Fruit fly (Drosophila melanogaster) whole organism, embryonic: ENCODE measurements around the gene Pop5.

Source experiments
- C15 ChIP-seq: fragments of 200-800 bp; sonication (Bioruptor generic); IDR thresholded peaks from 3 replicates; pipeline ENCODE4 v1.3.6; 2022; ENCODE audit warnings: missing biosample characterization, missing genetic modification characterization
- CG10431 ChIP-seq: fragments of 200-800 bp; sonication (Bioruptor generic); optimal IDR thresholded peaks from 3 replicates; lab custom pipeline; 2018; ENCODE audit warnings: missing biosample characterization, mild to moderate bottlenecking, missing genetic modification characterization
- CG10543 ChIP-seq: fragments of 200-800 bp; sonication (Bioruptor generic); optimal IDR thresholded peaks from 3 replicates; lab custom pipeline; 2017; ENCODE audit warnings: missing biosample characterization, mild to moderate bottlenecking, missing genetic modification characterization, moderate library complexity
- CG11695 ChIP-seq: fragments of 200-800 bp; sonication (Bioruptor generic); IDR thresholded peaks from 3 replicates; pipeline ENCODE4 v1.3.6; 2022; ENCODE audit warnings: missing biosample characterization, missing genetic modification characterization
- CG11696 ChIP-seq: fragments of 200-800 bp; sonication (Bioruptor generic); IDR thresholded peaks from 2 replicates; pipeline ENCODE4 v1.3.6; 2022; ENCODE audit warnings: missing biosample characterization, missing genetic modification characterization
- CG12236 ChIP-seq: fragments of 200-800 bp; sonication (Bioruptor generic); optimal IDR thresholded peaks from 2 replicates; lab custom pipeline; 2016; ENCODE audit warnings: missing biosample characterization, missing genetic modification characterization
- CG13894 ChIP-seq: fragments of 200-800 bp; sonication (Bioruptor generic); optimal IDR thresholded peaks from 3 replicates; lab custom pipeline; 2018; ENCODE audit warnings: missing biosample characterization, mild to moderate bottlenecking, missing genetic modification characterization, moderate library complexity
- CG14441 ChIP-seq: fragments of 200-800 bp; sonication (Bioruptor generic); IDR thresholded peaks from 2 replicates; pipeline ENCODE4 v1.3.6; 2022; ENCODE audit warnings: missing biosample characterization, missing genetic modification characterization
- CG14667 ChIP-seq: fragments of 200-800 bp; sonication (Bioruptor generic); IDR thresholded peaks from 2 replicates; pipeline ENCODE4 v1.3.6; 2022; ENCODE audit warnings: missing biosample characterization, missing genetic modification characterization
- CG15011 ChIP-seq: fragments of 200-800 bp; sonication (Bioruptor generic); optimal IDR thresholded peaks from 3 replicates; lab custom pipeline; 2018; ENCODE audit warnings: missing biosample characterization, mild to moderate bottlenecking, missing genetic modification characterization
- CG16779 ChIP-seq: fragments of 200-800 bp; sonication (Bioruptor generic); IDR thresholded peaks from 2 replicates; pipeline ENCODE4 v1.3.6; 2022; ENCODE audit warnings: missing biosample characterization, missing genetic modification characterization
- CG17186 ChIP-seq: fragments of 200-800 bp; sonication (Bioruptor generic); optimal IDR thresholded peaks from 3 replicates; lab custom pipeline; 2017; ENCODE audit warnings: missing biosample characterization, missing genetic modification reagents, missing genetic modification characterization
- CG18619 ChIP-seq: fragments of 200-800 bp; sonication (Bioruptor generic); optimal IDR thresholded peaks from 3 replicates; lab custom pipeline; 2017; ENCODE audit warnings: missing biosample characterization, mild to moderate bottlenecking, missing genetic modification characterization
- CG2199 ChIP-seq: fragments of 200-800 bp; sonication (Bioruptor generic); IDR thresholded peaks from 3 replicates; pipeline ENCODE4 v1.3.6; 2022; ENCODE audit warnings: missing biosample characterization, missing genetic modification characterization
- CG30431 ChIP-seq: fragments of 200-800 bp; sonication (Bioruptor generic); optimal IDR thresholded peaks from 2 replicates; lab custom pipeline; 2017; ENCODE audit warnings: missing biosample characterization, missing genetic modification characterization
- CG3163 ChIP-seq: fragments of 200-800 bp; sonication (Bioruptor generic); optimal IDR thresholded peaks from 3 replicates; lab custom pipeline; 2016; ENCODE audit warnings: missing biosample characterization, missing genetic modification characterization
- CG3407 ChIP-seq: fragments of 200-800 bp; sonication (Bioruptor generic); optimal IDR thresholded peaks from 2 replicates; lab custom pipeline; 2018; ENCODE audit warnings: missing biosample characterization, mild to moderate bottlenecking, missing genetic modification characterization
- CG6254 ChIP-seq: fragments of 200-800 bp; sonication (Bioruptor generic); optimal IDR thresholded peaks from 3 replicates; lab custom pipeline; 2017; ENCODE audit warnings: mild to moderate bottlenecking, missing biosample characterization, missing genetic modification reagents, missing genetic modification characterization
- CoRest ChIP-seq: fragments of 200-800 bp; sonication (Bioruptor generic); optimal IDR thresholded peaks from 3 replicates; lab custom pipeline; 2018; ENCODE audit warnings: missing biosample characterization, mild to moderate bottlenecking, missing genetic modification characterization, moderate library complexity
- Dip3 ChIP-seq: fragments of 200-800 bp; sonication (Bioruptor generic); optimal IDR thresholded peaks from 3 replicates; lab custom pipeline; 2016; ENCODE audit warnings: missing biosample characterization, missing genetic modification characterization
- Dref ChIP-seq: fragments of 200-800 bp; sonication (Bioruptor generic); IDR thresholded peaks from 2 replicates; pipeline ENCODE4 v1.3.6; 2022; ENCODE audit warnings: missing biosample characterization, missing genetic modification characterization
- E2f2 ChIP-seq: fragments of 200-800 bp; sonication (Bioruptor generic); IDR thresholded peaks from 2 replicates; pipeline ENCODE4 v1.3.6; 2022; ENCODE audit warnings: missing biosample characterization, missing genetic modification characterization
- Ets65A ChIP-seq: fragments of 200-800 bp; sonication (Bioruptor generic); peaks from one replicate; lab custom pipeline; 2016; ENCODE audit warnings: missing biosample characterization, missing genetic modification characterization
- Fer2 ChIP-seq: fragments of 200-800 bp; sonication (Bioruptor generic); optimal IDR thresholded peaks from 2 replicates; lab custom pipeline; 2018; ENCODE audit warnings: missing biosample characterization, mild to moderate bottlenecking, missing genetic modification characterization, moderate library complexity
- HmgZ ChIP-seq: fragments of 200-800 bp; sonication (Bioruptor generic); optimal IDR thresholded peaks from 2 replicates; lab custom pipeline; 2018; ENCODE audit warnings: missing biosample characterization, mild to moderate bottlenecking, missing genetic modification characterization
- NC2α ChIP-seq: fragments of 200-800 bp; sonication (Bioruptor generic); optimal IDR thresholded peaks from 2 replicates; lab custom pipeline; 2016; ENCODE audit warnings: missing biosample characterization, missing genetic modification characterization
- Xrp1 ChIP-seq: fragments of 200-800 bp; sonication (Bioruptor generic); IDR thresholded peaks from 2 replicates; pipeline ENCODE4 v1.3.6; 2022; ENCODE audit warnings: missing biosample characterization, missing genetic modification characterization
- al ChIP-seq: fragments of 200-800 bp; sonication (Bioruptor generic); IDR thresholded peaks from 2 replicates; pipeline ENCODE4 v1.3.6; 2022; ENCODE audit warnings: missing biosample characterization, missing genetic modification characterization
- amos ChIP-seq: fragments of 200-800 bp; sonication (Bioruptor generic); IDR thresholded peaks from 2 replicates; pipeline ENCODE4 v1.3.6; 2022; ENCODE audit warnings: missing biosample characterization, missing genetic modification characterization; ENCODE audit not compliant: partially characterized antibody
- chm ChIP-seq: fragments of 200-800 bp; sonication (Bioruptor generic); IDR thresholded peaks from 2 replicates; pipeline ENCODE4 v1.3.6; 2022; ENCODE audit warnings: missing biosample characterization, missing genetic modification characterization
- crp ChIP-seq, 2 experiments: fragments of 200-800 bp; sonication (Bioruptor generic); optimal IDR thresholded peaks; 2 replicates in 1 of 2; 3 replicates in 1 of 2; lab custom pipeline; 2017; ENCODE audit warnings: missing biosample characterization in 2 of 2, missing genetic modification characterization in 2 of 2, mild to moderate bottlenecking in 1 of 2, moderate library complexity in 1 of 2
- dmrt11E ChIP-seq: fragments of 200-800 bp; sonication (Bioruptor generic); optimal IDR thresholded peaks from 3 replicates; lab custom pipeline; 2018; ENCODE audit warnings: missing biosample characterization, mild to moderate bottlenecking, missing genetic modification characterization, moderate library complexity
- exex ChIP-seq: fragments of 200-800 bp; sonication (Bioruptor generic); optimal IDR thresholded peaks from 4 replicates; lab custom pipeline; 2018; ENCODE audit warnings: missing biosample characterization, mild to moderate bottlenecking, missing genetic modification characterization, moderate library complexity
- fu2 ChIP-seq: fragments of 200-800 bp; sonication (Bioruptor generic); optimal IDR thresholded peaks from 2 replicates; lab custom pipeline; 2016; ENCODE audit warnings: missing biosample characterization, missing genetic modification characterization
- gro ChIP-seq: fragments of 200-800 bp; sonication (Bioruptor generic); optimal IDR thresholded peaks from 2 replicates; lab custom pipeline; 2016; ENCODE audit warnings: missing biosample characterization, missing genetic modification characterization
- kni ChIP-seq: fragments of 200-800 bp; sonication (Bioruptor generic); optimal IDR thresholded peaks from 3 replicates; lab custom pipeline; 2017; ENCODE audit warnings: mild to moderate bottlenecking, missing biosample characterization, missing genetic modification reagents, missing genetic modification characterization
- odd ChIP-seq: fragments of 200-800 bp; sonication (Bioruptor generic); optimal IDR thresholded peaks from 2 replicates; lab custom pipeline; 2017; ENCODE audit warnings: missing biosample characterization, mild to moderate bottlenecking, missing genetic modification characterization
- pfk ChIP-seq: fragments of 200-800 bp; sonication (Bioruptor generic); optimal IDR thresholded peaks from 2 replicates; lab custom pipeline; 2018; ENCODE audit warnings: missing biosample characterization, mild to moderate bottlenecking, missing genetic modification characterization, moderate library complexity
- pita ChIP-seq: fragments of 200-800 bp; sonication (Bioruptor generic); optimal IDR thresholded peaks from 2 replicates; lab custom pipeline; 2017; ENCODE audit warnings: missing biosample characterization, mild to moderate bottlenecking, missing genetic modification characterization
- pros ChIP-seq: fragments of 200-800 bp; sonication (Bioruptor generic); optimal IDR thresholded peaks from 3 replicates; lab custom pipeline; 2019; ENCODE audit warnings: missing biosample characterization, mild to moderate bottlenecking, missing genetic modification characterization, moderate library complexity
- so ChIP-seq: fragments of 200-800 bp; sonication (Bioruptor generic); IDR thresholded peaks from 3 replicates; pipeline ENCODE4 v1.3.6; 2022; ENCODE audit warnings: missing biosample characterization, missing genetic modification characterization
- sqz ChIP-seq: fragments of 200-800 bp; sonication (Bioruptor generic); optimal IDR thresholded peaks from 3 replicates; lab custom pipeline; 2018; ENCODE audit warnings: missing biosample characterization, mild to moderate bottlenecking, missing genetic modification characterization
- tin ChIP-seq: fragments of 200-800 bp; sonication (Bioruptor generic); optimal IDR thresholded peaks from 3 replicates; lab custom pipeline; 2016; ENCODE audit warnings: missing biosample characterization, missing genetic modification characterization
- ttk ChIP-seq: fragments of 200-800 bp; sonication (Bioruptor generic); IDR thresholded peaks from 2 replicates; pipeline ENCODE4 v2.1.2; 2022; ENCODE audit warnings: missing biosample characterization, missing genetic modification characterization
- tup ChIP-seq: fragments of 200-800 bp; sonication (Bioruptor generic); optimal IDR thresholded peaks from 2 replicates; lab custom pipeline; 2016; ENCODE audit warnings: missing biosample characterization, mild to moderate bottlenecking, missing genetic modification characterization, moderate library complexity
- usp ChIP-seq: fragments of >200 bp; optimal IDR thresholded peaks from 2 replicates; lab custom pipeline; 2017; ENCODE audit warnings: missing biosample characterization, missing genetic modification characterization
- zen2 ChIP-seq: fragments of 200-800 bp; sonication (Bioruptor generic); IDR thresholded peaks from 3 replicates; pipeline ENCODE4 v1.3.6; 2022; ENCODE audit warnings: missing biosample characterization, missing genetic modification characterization; ENCODE audit not compliant: partially characterized antibody

The Pop5 gene

DNA sequence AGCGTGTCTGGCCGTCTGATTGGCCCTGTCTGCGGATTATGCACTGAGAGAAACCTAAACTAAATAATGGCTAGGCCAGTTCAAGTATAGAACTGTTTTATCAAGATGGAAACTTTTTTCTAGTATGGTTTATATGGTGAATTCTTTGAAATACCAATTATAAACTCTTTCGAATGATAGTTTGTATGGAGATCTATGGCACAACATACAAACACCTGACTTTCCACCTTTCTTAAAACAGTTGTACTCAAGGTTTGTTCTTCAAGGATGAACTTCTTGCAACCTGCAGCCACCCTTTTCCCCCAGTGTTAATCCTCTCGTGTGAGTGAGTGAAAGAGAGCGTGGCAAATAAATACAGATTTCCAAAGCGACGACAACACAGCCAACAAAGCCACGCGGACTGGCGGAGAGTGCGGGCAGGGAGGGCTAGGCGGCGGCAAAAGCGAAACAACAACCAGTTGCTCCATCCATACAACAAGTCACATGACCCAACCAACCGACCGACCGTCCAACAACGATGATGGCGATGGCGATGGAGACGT lies 40.5 kb downstream of the Pop5 start (continued):
- TF ChIP-seq Ets65A (peak; percentile 99), ttk (GFP tag; lab: Robert Waterston, UW) (peak; percentile 80), CG10543 (GFP tag; lab: Kevin White, UChicago) (peak; percentile 67), Dref (no peak), CG12236 (GFP tag; lab: Kevin White, UChicago) (peak; percentile 85), CG10431 (peak; percentile 43), NC2α (GFP tag; lab: Kevin White, UChicago) (peak; percentile 37), gro (GFP tag; lab: Kevin White, UChicago) (peak; percentile 91), CG18619 (GFP tag; lab: Kevin White, UChicago) (peak; percentile 88), pfk (no peak), CG15011 (GFP tag; lab: Kevin White, UChicago) (peak; percentile 85), CG30431 (GFP tag; lab: Kevin White, UChicago) (peak; percentile 59), exex (tag; lab: Kevin White, UChicago) (no peak), Dip3 (GFP tag; lab: Kevin White, UChicago) (peak; percentile 88), CG6254 (GFP tag; lab: Kevin White, UChicago) (peak; percentile 37)

DNA sequence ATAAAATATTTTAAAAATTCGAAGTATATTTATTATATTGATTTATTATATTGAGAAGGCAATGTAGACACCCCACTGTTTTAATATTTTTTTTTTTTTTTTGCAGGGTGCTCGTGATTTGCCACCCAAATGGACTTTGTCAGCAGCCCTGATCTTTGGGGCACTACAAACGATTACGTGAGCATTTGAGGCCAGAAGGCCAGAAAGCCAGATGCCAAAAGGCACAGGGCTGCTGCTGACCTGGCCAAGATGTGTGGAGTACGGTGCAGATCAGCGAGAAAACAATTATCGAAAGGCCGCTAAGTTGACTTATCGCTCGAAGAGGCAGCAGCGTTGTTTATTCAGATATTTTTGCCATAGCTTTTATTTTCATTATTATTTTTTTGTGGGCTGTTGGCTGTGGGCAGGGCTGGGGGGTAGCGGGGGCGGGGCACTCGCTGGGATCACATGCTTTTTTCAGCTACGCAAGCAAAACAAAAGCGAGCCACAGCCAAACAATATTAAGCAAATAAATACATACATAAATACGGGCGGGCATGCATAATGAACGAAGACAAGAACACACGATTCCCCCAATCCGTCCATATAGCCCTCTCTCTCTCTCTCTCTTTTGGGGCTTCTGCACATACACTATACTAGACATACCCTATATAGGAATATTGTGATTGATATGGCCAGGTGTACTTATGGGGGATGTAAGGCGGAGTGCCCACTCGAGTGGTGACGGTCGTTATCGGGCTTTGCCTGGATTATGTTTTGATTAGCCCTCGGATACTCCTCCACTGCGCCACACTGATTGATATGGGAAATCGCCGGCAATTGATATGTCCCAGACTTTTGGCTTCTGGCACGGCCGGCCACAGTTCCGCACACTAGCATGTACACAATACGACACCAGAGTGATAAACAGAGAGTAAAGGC lies 41.3 kb downstream of the Pop5 start:
- peak; percentile 28 for TF ChIP-seq Xrp1 (GFP tag; lab: Robert Waterston, UW)
- TF ChIP-seq usp (GFP tag; lab: Kevin White, UChicago): no peak
- TF ChIP-seq tup: no peak
- TF ChIP-seq CG11695 (GFP tag; lab: Robert Waterston, UW): peak; percentile 33; the same call in 2 of the 3 replicates
- TF ChIP-seq sqz: no peak
- no peak for TF ChIP-seq E2f2 (GFP tag; lab: Robert Waterston, UW)
- TF ChIP-seq CG14667 (GFP tag; lab: Robert Waterston, UW): no peak
- 0 out of 2 replicates have a peak, but pooled peaks have one; percentile 19 for TF ChIP-seq chm (GFP tag; lab: Robert Waterston, UW)
- no peak for TF ChIP-seq so (GFP tag; lab: Robert Waterston, UW)
- no peak for TF ChIP-seq CG14441 (GFP tag; lab: Robert Waterston, UW)
- TF ChIP-seq CG2199 (GFP tag; lab: Robert Waterston, UW): 0 out of 3 replicates have a peak, but pooled peaks have one; percentile 14
- TF ChIP-seq C15 (GFP tag; lab: Robert Waterston, UW): no peak
- TF ChIP-seq fu2 (GFP tag; lab: Kevin White, UChicago): no peak
- TF ChIP-seq crp (GFP tag; optimal IDR thresholded peaks at IDR 0.05; lab: Kevin White, UChicago): no peak
- TF ChIP-seq amos: no peak
- no peak for TF ChIP-seq kni (GFP tag; lab: Kevin White, UChicago)
- TF ChIP-seq pros (GFP tag; lab: Kevin White, UChicago): no peak
- TF ChIP-seq CG17186: no peak
- TF ChIP-seq al: no peak
- no peak for TF ChIP-seq odd (GFP tag; lab: Kevin White, UChicago)
- 0 out of 2 replicates have a peak, but pooled peaks have one; percentile 32 for TF ChIP-seq CG11696 (GFP tag; lab: Robert Waterston, UW)
- peak; percentile 77 for TF ChIP-seq CG13894 (tag; lab: Kevin White, UChicago)
- no peak for TF ChIP-seq zen2
- TF ChIP-seq CG16779 (GFP tag; lab: Robert Waterston, UW): no peak
- no peak for TF ChIP-seq tin (GFP tag; lab: Kevin White, UChicago)
- TF ChIP-seq Dip3 (GFP tag; lab: Kevin White, UChicago): no peak
- no peak for TF ChIP-seq HmgZ
- no peak for TF ChIP-seq CG3163
- TF ChIP-seq dmrt11E (tag; lab: Kevin White, UChicago): no peak
- no peak for TF ChIP-seq pita
- no peak for TF ChIP-seq CoRest
- TF ChIP-seq CG3407 (GFP tag; lab: Kevin White, UChicago): no peak
- no peak for TF ChIP-seq Fer2 (tag; lab: Kevin White, UChicago)
